Fruit fly (Drosophila melanogaster): ENCODE results near the gene Irk2.

DNA sequence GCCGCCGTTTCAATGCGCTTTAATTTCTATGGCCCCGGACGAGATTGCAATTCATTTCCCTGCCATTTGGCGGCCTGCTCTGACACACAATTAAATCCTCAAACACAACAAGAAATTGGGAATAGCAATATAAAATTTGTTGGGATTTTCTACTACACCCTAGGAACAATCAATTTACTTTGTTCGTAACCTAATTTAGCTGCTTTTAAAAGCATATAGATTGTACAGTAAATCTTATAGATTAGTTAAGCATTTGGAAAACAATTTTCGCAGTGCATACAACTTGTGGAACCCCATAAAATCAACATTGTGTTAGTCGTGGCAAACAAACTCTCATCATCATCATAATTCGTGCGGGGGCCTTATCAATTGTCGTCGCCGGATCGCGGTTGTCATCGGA is 43.2 kb downstream of the Irk2 start:
- peak in 1 of 2 experiments; percentile 8 for TF ChIP-seq salr (GFP tag; optimal IDR thresholded peaks at IDR 0.05)
- no peak for TF ChIP-seq Blimp-1 (GFP tag; optimal IDR thresholded peaks at IDR 0.05)
- no peak for TF ChIP-seq OdsH (GFP tag; optimal IDR thresholded peaks at IDR 0.05)
- TF ChIP-seq cyc (GFP tag; optimal IDR thresholded peaks at IDR 0.05), result no peak
- TF ChIP-seq CG3032 (tag; optimal IDR thresholded peaks at IDR 0.05), result no peak
- no peak for TF ChIP-seq Hr39 (GFP tag; optimal IDR thresholded peaks at IDR 0.05)
- no peak for TF ChIP-seq Eip75B (GFP tag; optimal IDR thresholded peaks at IDR 0.05)
